Worm (Caenorhabditis elegans) whole organism, L2 larva: ENCODE data around the gene pqn-71.

Experiments used
- C34F6.9 ChIP-seq: fragments of 150-350 bp; optimal IDR thresholded peaks from 2 replicates; lab custom pipeline; 2014; ENCODE audit warnings: missing biosample characterization, missing genetic modification characterization
- F13H6.1 ChIP-seq: sonication (generic microtip); optimal IDR thresholded peaks from 2 replicates; lab custom pipeline; 2016; ENCODE audit warnings: missing genetic modification characterization, missing compliant biosample characterization
- R02D3.7 ChIP-seq: fragments of 150-350 bp; optimal IDR thresholded peaks from 2 replicates; lab custom pipeline; 2014; ENCODE audit warnings: missing biosample characterization, missing genetic modification characterization
- ZK546.5 ChIP-seq: sonication (generic microtip); optimal IDR thresholded peaks from 2 replicates; lab custom pipeline; 2017; ENCODE audit warnings: missing biosample characterization, missing genetic modification characterization
- aly-2 ChIP-seq: fragments of 150-350 bp; optimal IDR thresholded peaks from 2 replicates; lab custom pipeline; 2014; ENCODE audit warnings: missing biosample characterization, missing genetic modification characterization
- ama-1 ChIP-seq: fragments of 150-350 bp; optimal IDR thresholded peaks from 2 replicates; lab custom pipeline; 2018; ENCODE audit warnings: inconsistent platforms
- blmp-1 ChIP-seq: sonication (generic microtip); optimal IDR thresholded peaks from 2 replicates; lab custom pipeline; 2017; ENCODE audit warnings: missing genetic modification characterization, mild to moderate bottlenecking, missing compliant biosample characterization, antibody characterized with exemption, moderate library complexity; ENCODE audit not compliant: insufficient read depth
- ceh-16 ChIP-seq: fragments of 150-350 bp; optimal IDR thresholded peaks from 2 replicates; lab custom pipeline; 2014; ENCODE audit warnings: missing biosample characterization, missing genetic modification characterization
- ceh-82 ChIP-seq: fragments of 150-350 bp; optimal IDR thresholded peaks from 2 replicates; lab custom pipeline; 2014; ENCODE audit warnings: missing biosample characterization, missing genetic modification characterization
- crh-2 ChIP-seq: sonication (generic microtip); optimal IDR thresholded peaks from 2 replicates; lab custom pipeline; 2017; ENCODE audit warnings: missing biosample characterization, missing genetic modification characterization
- egl-27 ChIP-seq: sonication (generic microtip); optimal IDR thresholded peaks from 3 replicates; lab custom pipeline; 2017; ENCODE audit warnings: missing biosample characterization, missing genetic modification reagents, missing genetic modification characterization
- elt-3 ChIP-seq: sonication (generic microtip); optimal IDR thresholded peaks from 2 replicates; lab custom pipeline; 2017; ENCODE audit warnings: missing biosample characterization, missing genetic modification characterization
- fos-1 ChIP-seq: fragments of 150-350 bp; optimal IDR thresholded peaks from 2 replicates; lab custom pipeline; 2014; ENCODE audit warnings: missing biosample characterization, missing genetic modification characterization
- gmeb-1 ChIP-seq: fragments of 150-350 bp; optimal IDR thresholded peaks from 2 replicates; lab custom pipeline; 2014; ENCODE audit warnings: missing biosample characterization, missing genetic modification characterization
- lin-11 ChIP-seq: fragments of 150-350 bp; sonication (generic microtip); optimal IDR thresholded peaks from 2 replicates; lab custom pipeline; 2014; ENCODE audit warnings: missing biosample characterization, missing genetic modification characterization, inconsistent platforms, mixed read lengths
- lin-13 ChIP-seq: fragments of 150-350 bp; optimal IDR thresholded peaks from 2 replicates; lab custom pipeline; 2014; ENCODE audit warnings: missing biosample characterization, missing genetic modification reagents, missing genetic modification characterization
- mab-5 ChIP-seq: fragments of 150-350 bp; optimal IDR thresholded peaks from 2 replicates; lab custom pipeline; 2014; ENCODE audit warnings: missing biosample characterization, missing genetic modification characterization
- mbf-1 ChIP-seq: sonication (generic microtip); optimal IDR thresholded peaks from 2 replicates; lab custom pipeline; 2017; ENCODE audit warnings: missing biosample characterization, missing genetic modification characterization
- mdl-1 ChIP-seq, 2 experiments: fragments of 150-350 bp in 1 of 2; sonication (generic microtip) in 1 of 2; optimal IDR thresholded peaks; 2 replicates each; lab custom pipeline; 2017; ENCODE audit warnings: missing biosample characterization in 2 of 2, missing genetic modification characterization in 2 of 2
- nhr-10 ChIP-seq: sonication (generic microtip); optimal IDR thresholded peaks from 2 replicates; lab custom pipeline; 2017; ENCODE audit warnings: missing biosample characterization, missing genetic modification characterization
- nhr-11 ChIP-seq: fragments of 150-350 bp; optimal IDR thresholded peaks from 2 replicates; lab custom pipeline; 2014; ENCODE audit warnings: missing biosample characterization, missing genetic modification characterization
- nhr-12 ChIP-seq: fragments of 150-350 bp; optimal IDR thresholded peaks from 2 replicates; lab custom pipeline; 2014; ENCODE audit warnings: missing biosample characterization, missing genetic modification characterization
- nhr-129 ChIP-seq: fragments of 150-350 bp; optimal IDR thresholded peaks from 2 replicates; lab custom pipeline; 2014; ENCODE audit warnings: missing biosample characterization, missing genetic modification characterization
- nhr-21 ChIP-seq: fragments of 150-350 bp; optimal IDR thresholded peaks from 2 replicates; lab custom pipeline; 2014; ENCODE audit warnings: missing biosample characterization, missing genetic modification characterization
- nhr-237 ChIP-seq: fragments of 150-350 bp; optimal IDR thresholded peaks from 2 replicates; lab custom pipeline; 2014; ENCODE audit warnings: missing biosample characterization, missing genetic modification characterization
- nhr-25 ChIP-seq: fragments of 150-350 bp; sonication (generic microtip); optimal IDR thresholded peaks from 3 replicates; lab custom pipeline; 2014; ENCODE audit warnings: missing biosample characterization, missing genetic modification characterization
- nhr-77 ChIP-seq: fragments of 150-350 bp; optimal IDR thresholded peaks from 2 replicates; lab custom pipeline; 2014; ENCODE audit warnings: missing biosample characterization, missing genetic modification characterization
- peb-1 ChIP-seq: fragments of 150-350 bp; optimal IDR thresholded peaks from 2 replicates; lab custom pipeline; 2014; ENCODE audit warnings: missing biosample characterization, missing genetic modification characterization
- sem-4 ChIP-seq: fragments of 150-350 bp; optimal IDR thresholded peaks from 2 replicates; lab custom pipeline; 2014; ENCODE audit warnings: missing biosample characterization, missing genetic modification reagents, missing genetic modification characterization
- skn-1 ChIP-seq: sonication (generic microtip); optimal IDR thresholded peaks from 2 replicates; lab custom pipeline; 2017; ENCODE audit warnings: missing biosample characterization, missing genetic modification characterization
- sma-3 ChIP-seq: sonication (generic microtip); optimal IDR thresholded peaks from 2 replicates; lab custom pipeline; 2016; ENCODE audit warnings: missing genetic modification reagents, missing genetic modification characterization, missing compliant biosample characterization
- sma-9 ChIP-seq, 2 experiments: fragments of 150-350 bp in 1 of 2; sonication (generic microtip) in 1 of 2; optimal IDR thresholded peaks; 2 replicates each; lab custom pipeline; 2014 to 2016; ENCODE audit warnings: missing genetic modification characterization in 2 of 2, mild to moderate bottlenecking in 1 of 2, missing biosample characterization in 1 of 2, missing compliant biosample characterization in 1 of 2, missing genetic modification reagents in 1 of 2, moderate library complexity in 1 of 2
- snpc-4 ChIP-seq: fragments of 150-350 bp; optimal IDR thresholded peaks from 2 replicates; lab custom pipeline; 2014; ENCODE audit warnings: missing biosample characterization, missing genetic modification characterization
- unc-39 ChIP-seq: fragments of 150-350 bp; optimal IDR thresholded peaks from 2 replicates; lab custom pipeline; 2014; ENCODE audit warnings: missing biosample characterization, missing genetic modification characterization
- unc-62 ChIP-seq: fragments of 150-350 bp; optimal IDR thresholded peaks from 2 replicates; lab custom pipeline; 2014; ENCODE audit warnings: missing biosample characterization, missing genetic modification reagents, missing genetic modification characterization
- zag-1 ChIP-seq: fragments of 150-350 bp; optimal IDR thresholded peaks from 2 replicates; lab custom pipeline; 2014; ENCODE audit warnings: missing biosample characterization, missing genetic modification characterization
- ztf-1 ChIP-seq: fragments of 200-800 bp; sonication (Bioruptor generic); conservative IDR thresholded peaks from 2 replicates; pipeline ENCODE4 v1.3.6; 2022; ENCODE audit warnings: missing genetic modification characterization, missing compliant biosample characterization
- ztf-11 ChIP-seq: sonication (generic microtip); optimal IDR thresholded peaks from 2 replicates; lab custom pipeline; 2017; ENCODE audit warnings: missing biosample characterization, missing genetic modification characterization

Gene pqn-71

DNA sequence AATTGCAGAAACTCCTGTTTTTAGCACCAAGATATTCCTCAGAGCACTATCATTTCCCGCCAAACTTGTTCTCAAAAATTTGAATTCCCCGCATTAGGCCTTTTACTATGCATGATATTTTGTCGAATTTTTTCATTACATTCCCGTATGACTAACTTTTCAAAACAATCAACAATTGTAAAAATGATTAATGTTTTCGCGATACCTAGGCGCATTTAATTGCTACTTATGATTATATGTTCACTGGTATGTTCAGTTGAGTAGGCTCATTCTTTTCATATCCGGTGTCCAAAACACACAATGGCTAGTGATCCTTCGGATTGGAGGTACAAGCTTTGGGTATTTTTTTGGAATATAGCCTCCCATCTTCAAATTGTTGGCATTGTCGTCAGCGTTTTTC is 22.3 kb downstream of the pqn-71 start, which contains the start of gene srw-21:
srw-21 (plus strand) TSS at position 301 of the 400 bp plus-strand sequence.
- TF ChIP-seq egl-27 (tag; lab: Kevin White, UChicago) (no peak), unc-39 (tag; lab: Kevin White, UChicago) (no peak), zag-1 (no peak), unc-62 (GFP tag; lab: Kevin White, UChicago) (no peak), ceh-82 (tag; lab: Kevin White, UChicago) (no peak), fos-1 (no peak), mbf-1 (no peak), peb-1 (tag; lab: Kevin White, UChicago) (no peak), lin-13 (GFP tag; lab: Kevin White, UChicago) (no peak), ceh-16 (tag; lab: Kevin White, UChicago) (no peak), nhr-11 (tag; lab: Kevin White, UChicago) (no peak), crh-2 (tag; lab: Kevin White, UChicago) (no peak), nhr-237 (no peak), snpc-4 (tag; lab: Kevin White, UChicago) (no peak), nhr-10 (tag; lab: Kevin White, UChicago) (no peak), nhr-21 (tag; lab: Kevin White, UChicago) (no peak), ZK546.5 (tag; lab: Kevin White, UChicago) (no peak), aly-2 (tag; lab: Kevin White, UChicago) (no peak)

DNA sequence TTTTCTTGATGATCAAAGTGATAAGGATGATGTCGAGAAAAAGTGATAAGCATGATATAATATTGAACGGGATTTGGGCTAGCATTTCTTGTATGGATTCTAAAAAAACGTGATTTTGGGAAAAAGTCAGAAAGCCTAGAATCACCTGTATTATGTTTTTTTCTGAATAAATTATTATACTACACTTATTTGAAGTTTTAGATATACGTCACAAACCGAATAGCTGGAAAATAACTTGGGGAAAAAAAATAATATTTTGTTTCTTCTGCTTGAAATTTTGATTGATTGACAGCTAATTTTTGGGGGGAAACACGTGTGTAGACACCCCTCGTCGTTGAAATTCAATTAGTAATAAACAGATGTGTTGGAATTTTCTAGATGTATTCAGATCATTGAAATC is 27.0 kb downstream of the pqn-71 start, which contains the start of gene str-264:
str-264 (minus strand) TSS at position 101 of the 400 bp plus-strand sequence.
- no peak for TF ChIP-seq sem-4
- TF ChIP-seq egl-27 (tag; lab: Kevin White, UChicago) = no peak
- no peak for TF ChIP-seq zag-1
- TF ChIP-seq lin-11 = no peak

- TF ChIP-seq elt-3 (tag; lab: Kevin White, UChicago) (no peak), crh-2 (tag; lab: Kevin White, UChicago) (no peak), peb-1 (tag; lab: Kevin White, UChicago) (no peak), lin-13 (GFP tag; lab: Kevin White, UChicago) (no peak), C34F6.9 (tag; lab: Kevin White, UChicago) (no peak), ztf-11 (tag; lab: Kevin White, UChicago) (no peak), lin-11 (no peak), egl-27 (tag; lab: Kevin White, UChicago) (no peak), blmp-1 (tag; lab: Kevin White, UChicago) (no peak), skn-1 (tag; lab: Kevin White, UChicago) (no peak), mdl-1 (tag; optimal IDR thresholded peaks at IDR 0.05; lab: Kevin White, UChicago) (no peak)
Observed at ce11 chrV:15493680-15494079, 28.2 kb downstream of the pqn-71 start, which contains the start of gene srh-218. TSS of gene srh-218 (plus strand) at chrV:15493980.

- TF ChIP-seq C34F6.9 (tag; lab: Kevin White, UChicago) (no peak), unc-62 (GFP tag; lab: Kevin White, UChicago) (no peak), lin-13 (GFP tag; lab: Kevin White, UChicago) (no peak), ztf-1 (GFP tag; lab: Robert Waterston, UW) (no peak)
Observed at ce11 chrV:15495169-15495568, 29.7 kb downstream of the pqn-71 start, which contains the start of gene srh-219. TSS of gene srh-219 (plus strand) at chrV:15495469.

ce11 chrV:15497731-15498130 is 32.3 kb downstream of the pqn-71 start:
- TF ChIP-seq fos-1 (peak; percentile 90), gmeb-1 (tag; lab: Kevin White, UChicago) (peak; percentile 68), nhr-129 (tag; lab: Kevin White, UChicago) (peak; percentile 52), peb-1 (tag; lab: Kevin White, UChicago) (no peak), nhr-77 (tag; lab: Kevin White, UChicago) (no peak), mbf-1 (no peak), R02D3.7 (tag; lab: Kevin White, UChicago) (no peak), nhr-21 (tag; lab: Kevin White, UChicago) (no peak), blmp-1 (tag; lab: Kevin White, UChicago) (no peak), ama-1 (lab: Kevin White, UChicago) (no peak), nhr-11 (tag; lab: Kevin White, UChicago) (no peak), nhr-25 (tag; lab: Kevin White, UChicago) (no peak), aly-2 (tag; lab: Kevin White, UChicago) (no peak), ceh-16 (tag; lab: Kevin White, UChicago) (no peak), sem-4 (no peak), sma-9 (GFP tag; optimal IDR thresholded peaks at IDR 0.05; lab: Kevin White, UChicago) (peak; percentile 72), sma-9 (tag; optimal IDR thresholded peaks at IDR 0.05; lab: Kevin White, UChicago) (no peak), skn-1 (tag; lab: Kevin White, UChicago) (peak; percentile 17), C34F6.9 (tag; lab: Kevin White, UChicago) (no peak), nhr-12 (no peak), ceh-82 (tag; lab: Kevin White, UChicago) (no peak), mab-5 (tag; lab: Kevin White, UChicago) (no peak), egl-27 (tag; lab: Kevin White, UChicago) (peak; percentile 22), ztf-1 (GFP tag; lab: Robert Waterston, UW) (no peak), F13H6.1 (tag; lab: Kevin White, UChicago) (peak; percentile 82), sma-3 (GFP tag; lab: Kevin White, UChicago) (no peak), crh-2 (tag; lab: Kevin White, UChicago) (peak; percentile 42)
